Fruit fly (Drosophila melanogaster) whole organism, wandering third instar larva: Measurements from ENCODE around the gene Lst8.

ENCODE experiments used
- Abd-B ChIP-seq: fragments of >200 bp; optimal IDR thresholded peaks from 2 replicates; lab custom pipeline; 2017; ENCODE audit warnings: missing biosample characterization, missing genetic modification characterization
- CG32264 ChIP-seq: fragments of 200-800 bp; sonication (Bioruptor generic); optimal IDR thresholded peaks from 2 replicates; lab custom pipeline; 2016; ENCODE audit warnings: missing biosample characterization, missing genetic modification characterization
- CG9705 ChIP-seq: fragments of 200-800 bp; sonication (Bioruptor generic); optimal IDR thresholded peaks from 2 replicates; lab custom pipeline; 2018; ENCODE audit warnings: missing biosample characterization, mild to moderate bottlenecking, missing genetic modification characterization
- CrebA ChIP-seq: fragments of 200-800 bp; sonication (Bioruptor generic); optimal IDR thresholded peaks from 2 replicates; lab custom pipeline; 2016; ENCODE audit warnings: missing biosample characterization, mild to moderate bottlenecking, missing genetic modification characterization, borderline replicate concordance
- Dfd ChIP-seq: fragments of >200 bp; optimal IDR thresholded peaks from 2 replicates; lab custom pipeline; 2017; ENCODE audit warnings: missing biosample characterization, missing genetic modification characterization
- Dif ChIP-seq: fragments of 200-275, 200-300 bp; sonication (Bioruptor generic); optimal IDR thresholded peaks from 2 replicates; lab custom pipeline; 2018; ENCODE audit warnings: missing biosample characterization, missing genetic modification characterization; ENCODE audit not compliant: partially characterized antibody
- GATAd ChIP-seq: sonication (Bioruptor generic); optimal IDR thresholded peaks from 2 replicates; lab custom pipeline; 2016; ENCODE audit warnings: missing biosample characterization, missing genetic modification characterization
- HLH106 ChIP-seq: fragments of 200-800 bp; optimal IDR thresholded peaks from 3 replicates; lab custom pipeline; 2019; ENCODE audit warnings: missing biosample characterization, mild to moderate bottlenecking, missing genetic modification characterization, moderate library complexity
- Hnf4 ChIP-seq: fragments of 200-800 bp; sonication (Bioruptor generic); optimal IDR thresholded peaks from 2 replicates; lab custom pipeline; 2016; ENCODE audit warnings: missing biosample characterization, mild to moderate bottlenecking, missing genetic modification characterization
- Hr78 ChIP-seq: fragments of >200 bp; optimal IDR thresholded peaks from 2 replicates; lab custom pipeline; 2017; ENCODE audit warnings: missing biosample characterization, missing genetic modification characterization
- Hr83 ChIP-seq: fragments of 200-300 bp; sonication (Bioruptor generic); optimal IDR thresholded peaks from 2 replicates; lab custom pipeline; 2016; ENCODE audit warnings: missing biosample characterization, mild to moderate bottlenecking, missing genetic modification characterization, moderate library complexity; ENCODE audit not compliant: poor library complexity, severe bottlenecking
- Jra ChIP-seq: sonication (Bioruptor generic); optimal IDR thresholded peaks from 2 replicates; lab custom pipeline; 2016; ENCODE audit warnings: missing biosample characterization, missing genetic modification characterization
- Mio ChIP-seq: sonication (Bioruptor generic); optimal IDR thresholded peaks from 2 replicates; lab custom pipeline; 2016; ENCODE audit warnings: missing biosample characterization, missing genetic modification characterization
- Myc ChIP-seq: fragments of >200 bp; optimal IDR thresholded peaks from 2 replicates; lab custom pipeline; 2017
- N ChIP-seq: fragments of >200 bp; optimal IDR thresholded peaks from 2 replicates; lab custom pipeline; 2018; ENCODE audit warnings: missing biosample characterization, missing external identifiers, missing genetic modification characterization
- OdsH ChIP-seq: fragments of 200-800 bp; sonication (Bioruptor generic); optimal IDR thresholded peaks from 2 replicates; lab custom pipeline; 2016; ENCODE audit warnings: missing biosample characterization, mild to moderate bottlenecking, missing genetic modification characterization
- Rel ChIP-seq, 2 experiments: fragments of 200-800 bp; sonication (Bioruptor generic) in 1 of 2; optimal IDR thresholded peaks; 2 replicates in 1 of 2; 3 replicates in 1 of 2; lab custom pipeline; 2016 to 2019; ENCODE audit warnings: mild to moderate bottlenecking in 2 of 2, missing biosample characterization in 2 of 2, missing genetic modification characterization in 2 of 2, moderate library complexity in 1 of 2
- Sp1 ChIP-seq: fragments of 200-800 bp; sonication (Bioruptor generic); optimal IDR thresholded peaks from 3 replicates; lab custom pipeline; 2019; ENCODE audit warnings: missing biosample characterization, mild to moderate bottlenecking, missing genetic modification characterization, moderate library complexity
- Vsx2 ChIP-seq: fragments of 200-300, 225-300 bp; sonication (Bioruptor generic); optimal IDR thresholded peaks from 2 replicates; lab custom pipeline; 2018; ENCODE audit warnings: missing biosample characterization, missing genetic modification characterization; ENCODE audit not compliant: partially characterized antibody
- br ChIP-seq: fragments of 200-800 bp; sonication (Bioruptor generic); optimal IDR thresholded peaks from 2 replicates; lab custom pipeline; 2016; ENCODE audit warnings: missing biosample characterization, missing genetic modification characterization
- brk ChIP-seq: fragments of 200-800 bp; sonication (Bioruptor generic); optimal IDR thresholded peaks from 2 replicates; lab custom pipeline; 2016; ENCODE audit warnings: missing biosample characterization, mild to moderate bottlenecking, missing genetic modification characterization
- dl ChIP-seq, 2 experiments: fragments of 175-275, 200-275 bp in 1 of 2; fragments of 200-275 bp in 1 of 2; sonication (Bioruptor generic); optimal IDR thresholded peaks; lab custom pipeline; 2018; ENCODE audit warnings: mild to moderate bottlenecking in 2 of 2, missing biosample characterization in 2 of 2, missing genetic modification characterization in 2 of 2, moderate library complexity in 2 of 2; ENCODE audit not compliant: partially characterized antibody in 2 of 2, insufficient read depth in 1 of 2
- dmrt93B ChIP-seq: fragments of 200-800 bp; sonication (Bioruptor generic); optimal IDR thresholded peaks from 2 replicates; lab custom pipeline; 2018; ENCODE audit warnings: missing biosample characterization, mild to moderate bottlenecking, missing genetic modification characterization
- dsf ChIP-seq: sonication (Bioruptor generic); optimal IDR thresholded peaks from 2 replicates; lab custom pipeline; 2016; ENCODE audit warnings: missing biosample characterization, missing genetic modification characterization, borderline replicate concordance
- ey ChIP-seq: fragments of 200-800 bp; sonication (Bioruptor generic); optimal IDR thresholded peaks from 2 replicates; lab custom pipeline; 2016; ENCODE audit warnings: missing biosample characterization, missing genetic modification characterization
- foxo ChIP-seq, 2 experiments: fragments of 200-800 bp; sonication (Bioruptor generic); optimal IDR thresholded peaks; 2 replicates in 1 of 2; 3 replicates in 1 of 2; lab custom pipeline; 2016 to 2017; ENCODE audit warnings: missing biosample characterization in 2 of 2, missing genetic modification characterization in 2 of 2
- fru ChIP-seq: fragments of 200-800 bp; sonication (Bioruptor generic); optimal IDR thresholded peaks from 3 replicates; lab custom pipeline; 2016; ENCODE audit warnings: missing biosample characterization, mild to moderate bottlenecking, missing genetic modification characterization
- h ChIP-seq: fragments of 200-800 bp; sonication (Bioruptor generic); optimal IDR thresholded peaks from 3 replicates; lab custom pipeline; 2016; ENCODE audit warnings: missing biosample characterization, mild to moderate bottlenecking, missing genetic modification characterization
- jim ChIP-seq: fragments of 175-275, 200-325 bp; sonication (Bioruptor generic); optimal IDR thresholded peaks from 2 replicates; lab custom pipeline; 2016; ENCODE audit warnings: missing biosample characterization, mild to moderate bottlenecking, missing genetic modification characterization
- lola ChIP-seq: fragments of >200 bp; optimal IDR thresholded peaks from 2 replicates; lab custom pipeline; 2017; ENCODE audit warnings: missing biosample characterization, missing genetic modification characterization
- pan ChIP-seq: fragments of >200 bp; optimal IDR thresholded peaks from 2 replicates; lab custom pipeline; 2017
- psq ChIP-seq: fragments of 200-800 bp; sonication (Bioruptor generic); optimal IDR thresholded peaks from 3 replicates; lab custom pipeline; 2017; ENCODE audit warnings: missing biosample characterization, mild to moderate bottlenecking, missing genetic modification characterization, moderate library complexity
- rgr ChIP-seq: fragments of 200-800 bp; sonication (Bioruptor generic); optimal IDR thresholded peaks from 3 replicates; lab custom pipeline; 2016; ENCODE audit warnings: missing biosample characterization, mild to moderate bottlenecking, missing genetic modification characterization
- sage ChIP-seq: fragments of 200-800 bp; sonication (Bioruptor generic); optimal IDR thresholded peaks from 2 replicates; lab custom pipeline; 2016; ENCODE audit warnings: missing biosample characterization, mild to moderate bottlenecking, missing genetic modification characterization
- sv ChIP-seq: fragments of 200-800 bp; sonication (Bioruptor generic); optimal IDR thresholded peaks from 3 replicates; lab custom pipeline; 2016; ENCODE audit warnings: missing biosample characterization, missing genetic modification characterization
- tai ChIP-seq: sonication (Bioruptor generic); optimal IDR thresholded peaks from 2 replicates; lab custom pipeline; 2016; ENCODE audit warnings: missing biosample characterization, missing genetic modification characterization
- usp ChIP-seq: fragments of >200 bp; optimal IDR thresholded peaks from 2 replicates; lab custom pipeline; 2017; ENCODE audit warnings: missing biosample characterization, missing genetic modification characterization
- woc ChIP-seq: sonication (Bioruptor generic); optimal IDR thresholded peaks from 2 replicates; lab custom pipeline; 2016; ENCODE audit warnings: missing biosample characterization, mild to moderate bottlenecking, missing genetic modification characterization

Gene Lst8

DNA sequence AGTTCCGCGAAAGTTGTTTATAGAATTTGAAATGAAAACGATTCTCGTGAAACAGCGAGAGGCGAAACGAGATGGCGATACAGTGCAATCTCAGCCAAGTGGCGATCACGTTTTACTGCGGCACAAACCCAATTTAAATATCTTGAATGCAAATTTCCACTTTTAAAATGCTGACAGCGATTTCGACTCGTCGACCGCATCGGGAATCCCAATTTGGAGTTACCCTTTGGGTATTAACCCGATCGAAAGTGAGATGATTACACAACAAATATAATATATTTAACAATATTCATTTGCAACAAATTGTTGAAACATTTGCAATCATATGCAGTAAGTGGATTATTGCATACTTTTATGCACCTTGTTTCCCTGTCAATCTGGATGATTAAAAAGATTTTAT is 15.2 kb downstream of the Lst8 start:
- TF ChIP-seq Rel (GFP tag; optimal IDR thresholded peaks at IDR 0.05; lab: Kevin White, UChicago) (no peak), Rel (tag; optimal IDR thresholded peaks at IDR 0.05; lab: Kevin White, UChicago) (peak; percentile 93), CrebA (no peak), Dfd (GFP tag; lab: Kevin White, UChicago) (no peak)

DNA sequence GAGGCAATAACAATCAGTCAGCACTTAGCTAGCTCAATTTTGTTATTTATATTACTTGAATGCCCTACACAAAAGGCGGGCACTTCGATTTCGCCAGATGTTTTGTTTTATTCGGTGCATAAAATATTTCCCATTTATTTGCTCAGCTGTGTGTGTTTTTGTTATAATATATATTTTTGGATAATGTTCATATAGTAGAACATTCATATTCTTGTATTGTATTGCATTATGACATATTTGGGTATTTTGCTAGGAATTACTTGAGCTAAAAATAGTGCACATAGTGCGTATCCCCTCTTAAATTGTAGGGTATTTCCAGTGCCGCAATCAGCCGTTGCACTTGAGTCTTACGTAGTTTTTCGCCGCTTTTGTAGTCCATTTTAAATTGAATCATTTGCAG is 15.8 kb downstream of the Lst8 start:
- TF ChIP-seq h (peak; percentile 65), Dif (GFP tag; lab: Kevin White, UChicago) (no peak), dl (GFP tag; optimal IDR thresholded peaks at IDR 0.05; lab: Kevin White, UChicago; ENCODE audit: insufficient read depth in 1 of 2, partially characterized antibody in 2 of 2) (no peak), CrebA (no peak), Myc (lab: Kevin White, UChicago) (no peak), Dfd (GFP tag; lab: Kevin White, UChicago) (no peak), GATAd (GFP tag; lab: Kevin White, UChicago) (no peak), sage (GFP tag; lab: Kevin White, UChicago) (peak; percentile 7), ey (GFP tag; lab: Kevin White, UChicago) (peak; percentile 52), Hr78 (no peak), N (GFP tag; lab: Kevin White, UChicago) (no peak), Abd-B (GFP tag; lab: Kevin White, UChicago) (no peak), br (GFP tag; lab: Kevin White, UChicago) (peak; percentile 50), Vsx2 (GFP tag; lab: Kevin White, UChicago) (no peak), Mio (GFP tag; lab: Kevin White, UChicago) (no peak), Hr83 (GFP tag; lab: Kevin White, UChicago) (no peak), lola (GFP tag; lab: Kevin White, UChicago) (no peak), Jra (GFP tag; lab: Kevin White, UChicago) (no peak), jim (GFP tag; lab: Kevin White, UChicago) (no peak), foxo (GFP tag; optimal IDR thresholded peaks at IDR 0.05; lab: Kevin White, UChicago) (peak in 1 of 2 experiments; percentile 70), psq (GFP tag; lab: Kevin White, UChicago) (peak; percentile 39), Sp1 (GFP tag; lab: Kevin White, UChicago) (peak; percentile 63), Rel (GFP tag; optimal IDR thresholded peaks at IDR 0.05; lab: Kevin White, UChicago) (no peak), Rel (tag; optimal IDR thresholded peaks at IDR 0.05; lab: Kevin White, UChicago) (no peak), usp (GFP tag; lab: Kevin White, UChicago) (no peak), OdsH (GFP tag; lab: Kevin White, UChicago) (peak; percentile 24), CG32264 (no peak), rgr (GFP tag; lab: Kevin White, UChicago) (peak; percentile 61), fru (GFP tag; lab: Kevin White, UChicago) (peak; percentile 45), dmrt93B (GFP tag; lab: Kevin White, UChicago) (peak; percentile 43), Hnf4 (peak; percentile 16), tai (GFP tag; lab: Kevin White, UChicago) (no peak), woc (peak; percentile 30), sv (GFP tag; lab: Kevin White, UChicago) (peak; percentile 27), CG9705 (GFP tag; lab: Kevin White, UChicago) (no peak), dsf (GFP tag; lab: Kevin White, UChicago) (no peak), HLH106 (tag; lab: Kevin White, UChicago) (peak; percentile 66), brk (GFP tag; lab: Kevin White, UChicago) (peak; percentile 48), pan (lab: Kevin White, UChicago) (no peak)

- no peak for TF ChIP-seq N (GFP tag; lab: Kevin White, UChicago)
These were observed 17.9 kb downstream of the Lst8 start for dm6 chrX:9587881-9588280.
